Worm (Caenorhabditis elegans) whole organism, mixed stage, embryonic: ENCODE data around the gene C07A9.9.
A peak's percentile ranks its signal among the peaks of the same experiment; 100 is the strongest.
"Not testable (repeated sequence)": the region's sequence is repeated elsewhere in the genome, so short reads cannot be mapped to it uniquely, and the experiment has no call there.

Experiments used
- blmp-1 ChIP-seq: fragments of 150-350 bp; optimal IDR thresholded peaks from 2 replicates; lab custom pipeline; 2014; ENCODE audit warnings: missing biosample characterization, missing genetic modification characterization
- ceh-39 ChIP-seq: fragments of 150-350 bp; optimal IDR thresholded peaks from 2 replicates; lab custom pipeline; 2014; ENCODE audit warnings: missing biosample characterization, missing genetic modification characterization
- ceh-43 ChIP-seq: fragments of 200-800 bp; sonication (Bioruptor generic); optimal IDR thresholded peaks from 2 replicates; lab custom pipeline; 2018; ENCODE audit warnings: mild to moderate bottlenecking, missing genetic modification characterization, moderate library complexity, missing compliant biosample characterization
- ceh-83 ChIP-seq: fragments of 200-800 bp; sonication (Bioruptor generic); optimal IDR thresholded peaks from 2 replicates; lab custom pipeline; 2018; ENCODE audit warnings: mild to moderate bottlenecking, missing genetic modification characterization, missing compliant biosample characterization
- cnd-1 ChIP-seq: fragments of 200-800 bp; sonication (Bioruptor generic); optimal IDR thresholded peaks from 2 replicates; lab custom pipeline; 2018; ENCODE audit warnings: mild to moderate bottlenecking, missing genetic modification characterization, missing compliant biosample characterization
- drap-1 ChIP-seq: fragments of 200-800 bp; sonication (Bioruptor generic); optimal IDR thresholded peaks from 3 replicates; lab custom pipeline; 2018; ENCODE audit warnings: mild to moderate bottlenecking, missing genetic modification characterization, missing compliant biosample characterization
- elt-1 ChIP-seq: sonication (generic microtip); optimal IDR thresholded peaks from 2 replicates; lab custom pipeline; 2017; ENCODE audit warnings: missing genetic modification characterization, mild to moderate bottlenecking, missing compliant biosample characterization, antibody characterized with exemption, moderate library complexity, borderline replicate concordance; ENCODE audit not compliant: insufficient read depth
- elt-3 ChIP-seq: fragments of 150-350 bp; optimal IDR thresholded peaks from 2 replicates; lab custom pipeline; 2014; ENCODE audit warnings: missing biosample characterization, missing genetic modification characterization
- flh-1 ChIP-seq: fragments of 200-800 bp; sonication (Bioruptor generic); optimal IDR thresholded peaks from 2 replicates; lab custom pipeline; 2018; ENCODE audit warnings: mild to moderate bottlenecking, missing genetic modification characterization, moderate library complexity, missing compliant biosample characterization
- ham-2 ChIP-seq: fragments of 200-800 bp; sonication (Bioruptor generic); optimal IDR thresholded peaks from 2 replicates; lab custom pipeline; 2018; ENCODE audit warnings: mild to moderate bottlenecking, missing genetic modification characterization, missing compliant biosample characterization
- lin-13 ChIP-seq: fragments of 150-350 bp; optimal IDR thresholded peaks from 2 replicates; lab custom pipeline; 2014; ENCODE audit warnings: missing biosample characterization, missing genetic modification characterization
- lin-32 ChIP-seq: fragments of 200-800 bp; sonication (Bioruptor generic); optimal IDR thresholded peaks from 2 replicates; lab custom pipeline; 2018; ENCODE audit warnings: mild to moderate bottlenecking, missing genetic modification characterization, missing compliant biosample characterization
- lsy-2 ChIP-seq: fragments of 150-350 bp; optimal IDR thresholded peaks from 2 replicates; lab custom pipeline; 2014; ENCODE audit warnings: missing biosample characterization, missing genetic modification characterization
- mab-5 ChIP-seq: fragments of 150-350 bp; optimal IDR thresholded peaks from 2 replicates; lab custom pipeline; 2014; ENCODE audit warnings: missing biosample characterization, missing genetic modification characterization
- mep-1 ChIP-seq: fragments of 150-350 bp; optimal IDR thresholded peaks from 2 replicates; lab custom pipeline; 2017; ENCODE audit warnings: missing biosample characterization, missing genetic modification reagents, missing genetic modification characterization, inconsistent platforms
- mls-2 ChIP-seq: sonication (generic microtip); optimal IDR thresholded peaks from 2 replicates; lab custom pipeline; 2016; ENCODE audit warnings: mild to moderate bottlenecking, missing genetic modification characterization, moderate library complexity, missing compliant biosample characterization
- nhr-12 ChIP-seq: fragments of 150-350 bp; optimal IDR thresholded peaks from 2 replicates; lab custom pipeline; 2014; ENCODE audit warnings: missing biosample characterization, missing genetic modification characterization
- nhr-28 ChIP-seq: fragments of 150-350 bp; optimal IDR thresholded peaks from 2 replicates; lab custom pipeline; 2014; ENCODE audit warnings: missing biosample characterization, missing genetic modification characterization
- pha-4 ChIP-seq: fragments of 150-350 bp; optimal IDR thresholded peaks from 2 replicates; lab custom pipeline; 2018; ENCODE audit warnings: missing biosample characterization, missing genetic modification reagents, missing genetic modification characterization
- snpc-4 ChIP-seq: fragments of 150-350 bp; optimal IDR thresholded peaks from 2 replicates; lab custom pipeline; 2014; ENCODE audit warnings: missing biosample characterization, missing genetic modification characterization
- sptf-1 ChIP-seq: sonication (generic microtip); optimal IDR thresholded peaks from 2 replicates; lab custom pipeline; 2017; ENCODE audit warnings: mild to moderate bottlenecking, missing genetic modification characterization, moderate library complexity, missing compliant biosample characterization
- tbx-8 ChIP-seq: fragments of 200-800 bp; sonication (Bioruptor generic); optimal IDR thresholded peaks from 2 replicates; lab custom pipeline; 2018; ENCODE audit warnings: mild to moderate bottlenecking, missing genetic modification characterization, moderate library complexity, missing compliant biosample characterization
- unc-120 ChIP-seq: sonication (generic microtip); optimal IDR thresholded peaks from 2 replicates; lab custom pipeline; 2017; ENCODE audit warnings: missing genetic modification characterization, missing compliant biosample characterization; ENCODE audit not compliant: poor library complexity, severe bottlenecking
- unc-39 ChIP-seq: fragments of 150-350 bp; optimal IDR thresholded peaks from 2 replicates; lab custom pipeline; 2014; ENCODE audit warnings: missing biosample characterization, missing genetic modification characterization
- unc-62 ChIP-seq: fragments of 150-350 bp; optimal IDR thresholded peaks from 2 replicates; lab custom pipeline; 2014; ENCODE audit warnings: missing biosample characterization, missing genetic modification reagents, missing genetic modification characterization
- ztf-11 ChIP-seq: fragments of 150-350 bp; optimal IDR thresholded peaks from 2 replicates; lab custom pipeline; 2014; ENCODE audit warnings: missing biosample characterization, missing genetic modification characterization

Gene C07A9.9

DNA sequence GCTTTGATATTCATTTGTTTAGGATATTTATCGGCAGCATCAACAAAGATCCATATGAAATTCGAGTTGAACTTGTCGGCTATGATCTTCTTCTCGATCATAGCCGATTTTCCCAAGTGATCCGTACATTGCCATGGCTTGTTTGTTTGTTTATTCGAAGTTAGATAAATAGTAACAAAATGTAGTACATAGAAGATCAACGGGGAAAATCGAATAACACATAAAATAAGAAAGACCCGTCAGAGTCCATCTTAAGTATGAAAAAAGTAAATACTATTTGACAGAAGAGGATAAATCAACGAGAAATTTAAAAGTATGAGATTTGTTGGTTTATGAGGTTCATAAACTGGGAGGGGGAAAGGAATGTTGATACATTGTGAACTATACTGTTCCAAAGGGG is 15.3 kb upstream of the C07A9.9 start, which contains the start of gene C07A9.5:
TSS of gene C07A9.5 (minus strand) at position 101 of the 400 bp plus-strand sequence.
- TF ChIP-seq ceh-83 (GFP tag; lab: Kevin White, UChicago); ceh-39 (tag; lab: Kevin White, UChicago); lin-32 (GFP tag; lab: Kevin White, UChicago): not testable (repeated sequence)

DNA sequence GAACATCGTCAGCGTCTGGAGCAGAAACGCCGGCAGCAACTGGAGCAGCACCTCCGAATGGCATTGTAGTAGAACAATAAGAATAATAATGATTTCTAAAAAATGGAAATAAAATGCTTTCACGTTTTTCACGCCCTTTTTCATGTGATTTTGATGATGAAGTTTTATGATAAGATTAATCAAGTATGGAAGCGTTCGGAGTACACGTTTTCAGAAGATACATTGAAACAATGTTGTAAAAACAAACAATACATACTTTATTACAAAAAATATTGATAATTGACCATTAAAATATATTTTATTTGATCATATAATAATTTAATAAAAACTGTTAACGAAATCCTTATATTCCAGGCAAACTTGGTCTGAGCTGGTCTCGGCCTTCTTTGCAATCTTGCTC is 13.8 kb upstream of the C07A9.9 start, which contains the start of gene C07A9.13:
TSS of gene C07A9.13 (minus strand) at position 101 of the 400 bp plus-strand sequence.
- not testable (repeated sequence) for TF ChIP-seq blmp-1, pha-4, mls-2 (tag; lab: Kevin White, UChicago)
- TF ChIP-seq, all 35 proteins: peak for 0; not testable (repeated sequence) for 35

DNA sequence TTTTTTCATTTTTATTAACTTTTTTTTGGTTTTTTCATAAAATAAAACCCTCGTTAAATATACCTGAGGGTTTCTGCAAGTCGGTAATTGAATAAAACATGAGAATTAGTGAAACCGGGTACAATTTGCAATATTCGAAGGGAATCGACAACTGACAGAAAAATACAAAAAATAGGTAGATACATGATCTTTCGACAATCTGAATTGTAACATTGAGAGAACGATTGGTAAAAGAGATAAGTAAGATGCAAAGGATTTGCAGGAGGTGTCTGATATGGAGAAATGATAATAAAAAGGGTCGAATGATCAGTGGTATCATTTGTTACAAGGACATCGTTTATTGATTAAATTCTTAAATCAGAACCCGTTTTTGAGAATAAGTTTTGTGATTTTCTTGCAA is 11.4 kb upstream of the C07A9.9 start, which contains the start of gene ugt-60:
TSS of gene ugt-60 (minus strand) at position 233 of the 400 bp plus-strand sequence.
- no peak for TF ChIP-seq snpc-4 (tag; lab: Kevin White, UChicago)
- TF ChIP-seq lin-13 (tag; lab: Kevin White, UChicago) = no peak
- no peak for TF ChIP-seq ztf-11 (tag; lab: Kevin White, UChicago)
- peak; percentile 51 for TF ChIP-seq elt-1 (tag; lab: Kevin White, UChicago)

DNA sequence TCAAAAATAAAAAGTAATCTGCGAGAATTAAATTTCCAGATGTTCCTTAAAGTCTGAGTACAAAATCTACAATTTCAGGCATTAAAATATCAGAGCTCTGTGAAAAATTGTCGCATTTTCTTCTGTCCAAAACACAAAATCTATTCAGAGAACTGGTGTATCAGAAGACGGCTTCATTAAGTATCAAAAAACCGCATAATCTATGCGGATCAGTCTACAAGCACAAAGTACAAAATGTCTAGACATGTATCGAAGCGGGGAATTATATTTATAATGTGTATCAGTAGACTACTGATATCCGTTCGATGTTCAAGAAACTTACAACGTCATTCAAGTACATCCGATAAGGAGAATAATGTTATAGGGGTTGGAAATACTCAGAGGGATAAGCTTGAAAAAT is 2.1 kb upstream of the C07A9.9 start:
- no peak for TF ChIP-seq nhr-12 (tag; lab: Kevin White, UChicago)
- no peak for TF ChIP-seq lin-13 (tag; lab: Kevin White, UChicago)
- no peak for TF ChIP-seq mls-2 (tag; lab: Kevin White, UChicago)
- no peak for TF ChIP-seq cnd-1
- TF ChIP-seq blmp-1 (tag; lab: Kevin White, UChicago) = no peak
- no peak for TF ChIP-seq unc-62 (GFP tag; lab: Kevin White, UChicago)
- TF ChIP-seq lsy-2 (tag; lab: Kevin White, UChicago) = no peak
- TF ChIP-seq tbx-8 (GFP tag; lab: Kevin White, UChicago) = no peak
- no peak for TF ChIP-seq nhr-28 (tag; lab: Kevin White, UChicago)
- no peak for TF ChIP-seq unc-39 (tag; lab: Kevin White, UChicago)
- no peak for TF ChIP-seq ceh-43 (GFP tag; lab: Kevin White, UChicago)

DNA sequence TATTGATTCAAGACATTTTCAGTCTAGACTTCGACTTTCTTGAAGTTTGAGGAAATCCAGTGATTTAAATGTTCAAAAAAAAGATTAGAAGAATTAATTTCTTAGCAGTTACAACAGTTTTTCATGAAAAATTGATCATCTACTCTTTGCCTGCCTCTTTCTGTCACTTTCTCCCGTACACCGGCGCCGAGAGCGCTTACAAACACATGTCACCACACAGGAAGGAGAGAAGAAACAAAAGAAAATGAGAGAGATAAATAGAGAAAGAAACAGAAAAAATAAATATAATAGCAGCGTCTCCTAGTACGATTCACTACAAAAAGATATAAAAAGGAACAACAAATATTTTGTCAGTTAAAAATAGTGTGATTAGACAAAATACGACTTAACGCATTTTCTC is 773 bp downstream of the C07A9.9 start:
- TF ChIP-seq elt-3 (no peak), sptf-1 (tag; lab: Kevin White, UChicago) (no peak), unc-62 (GFP tag; lab: Kevin White, UChicago) (peak; percentile 66), unc-120 (tag; lab: Kevin White, UChicago) (peak; percentile 14), mep-1 (peak; percentile 18)
- TF ChIP-seq, all 35 proteins: peak for 3

DNA sequence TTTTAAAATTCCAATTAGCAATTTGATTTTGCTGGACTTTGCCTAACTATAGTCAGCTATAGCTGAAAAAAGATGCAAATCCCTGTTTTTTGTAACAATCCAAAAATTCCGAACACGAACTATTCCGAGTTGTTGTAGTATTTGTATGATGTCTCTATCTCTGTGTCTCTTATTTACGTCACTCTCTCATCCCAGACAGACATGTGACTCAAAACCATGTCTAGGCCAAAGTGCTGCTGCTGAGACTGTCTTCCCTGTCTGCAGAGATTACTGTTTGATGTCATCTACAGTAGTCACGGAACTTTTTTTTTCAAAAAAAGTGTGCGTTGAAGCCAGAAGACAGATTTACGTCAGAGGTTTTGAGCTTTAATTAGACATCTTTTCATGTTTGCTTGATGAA is 1.2 kb downstream of the C07A9.9 start:
- TF ChIP-seq drap-1 (no peak), flh-1 (GFP tag; lab: Kevin White, UChicago) (no peak), mab-5 (no peak), nhr-28 (tag; lab: Kevin White, UChicago) (no peak)

DNA sequence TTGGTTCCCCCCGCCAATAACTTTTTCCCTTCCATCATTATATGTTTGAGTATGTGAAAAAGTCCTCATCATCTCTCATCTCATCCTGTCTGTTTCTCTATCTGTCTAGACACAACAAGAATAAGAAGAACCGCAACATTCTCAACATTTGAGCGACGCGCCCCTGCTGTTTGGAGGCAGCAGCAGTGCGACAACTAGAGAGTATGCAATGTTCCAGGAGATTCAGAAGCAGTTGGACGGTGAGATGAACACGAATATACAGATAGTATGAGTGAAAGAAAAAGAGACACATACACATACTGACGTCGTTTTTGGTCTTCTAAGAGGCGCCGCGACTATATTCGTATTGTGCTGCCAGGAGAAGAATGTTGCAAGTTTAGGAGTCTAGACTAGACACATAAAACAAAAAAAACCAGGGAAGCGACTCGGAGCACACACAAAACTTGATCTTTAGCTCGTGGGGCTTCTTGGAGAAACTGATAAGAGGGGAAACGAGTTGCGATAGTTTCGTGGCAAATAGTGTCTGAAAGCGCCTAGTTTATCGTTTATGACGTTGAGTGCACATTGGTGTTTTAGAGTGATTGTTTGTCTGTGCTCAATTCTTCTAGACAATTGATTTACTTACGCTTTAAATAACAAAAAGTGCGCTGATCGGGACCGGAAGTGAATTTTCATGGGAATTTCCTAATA is 1.8 kb downstream of the C07A9.9 start:
- TF ChIP-seq unc-62 (GFP tag; lab: Kevin White, UChicago) = peak; percentile 18
- TF ChIP-seq unc-120 (tag; lab: Kevin White, UChicago) = peak; percentile 19
- no peak for TF ChIP-seq ham-2 (GFP tag; lab: Kevin White, UChicago)
- TF ChIP-seq tbx-8 (GFP tag; lab: Kevin White, UChicago) = no peak
- no peak for TF ChIP-seq mab-5
- TF ChIP-seq elt-3 = no peak
